Worm (Caenorhabditis elegans) whole organism, L1 larva: Measurements from ENCODE around the gene hsp-12.2.

ENCODE experiments used
- aha-1 ChIP-seq: fragments of 150-350 bp; optimal IDR thresholded peaks from 2 replicates; lab custom pipeline; 2014; ENCODE audit warnings: missing biosample characterization, missing genetic modification characterization
- aly-2 ChIP-seq: fragments of 150-350 bp; optimal IDR thresholded peaks from 2 replicates; lab custom pipeline; 2014; ENCODE audit warnings: missing biosample characterization, missing genetic modification characterization
- blmp-1 ChIP-seq: fragments of 150-350 bp; optimal IDR thresholded peaks from 2 replicates; lab custom pipeline; 2014; ENCODE audit warnings: missing biosample characterization, missing genetic modification characterization
- dpl-1 ChIP-seq, 3 experiments: fragments of 150-350 bp in 2 of 3; sonication (generic microtip) in 1 of 3; optimal IDR thresholded peaks; 2 replicates each; lab custom pipeline; 2014 to 2017; ENCODE audit warnings: missing biosample characterization in 3 of 3, missing genetic modification characterization in 3 of 3, missing genetic modification reagents in 3 of 3
- dsc-1 ChIP-seq: sonication (generic microtip); optimal IDR thresholded peaks from 2 replicates; lab custom pipeline; 2016; ENCODE audit warnings: mild to moderate bottlenecking, missing genetic modification characterization, missing compliant biosample characterization
- efl-1 ChIP-seq, 4 experiments: fragments of 150-350 bp; optimal IDR thresholded peaks in 3 of 4; peaks in 1 of 4; 1 replicate in 1 of 4; 2 replicates in 3 of 4; lab custom pipeline; 2014; ENCODE audit warnings: missing biosample characterization in 2 of 4, missing genetic modification characterization in 2 of 4, missing genetic modification reagents in 2 of 4
- hlh-17 ChIP-seq: fragments of 200-800 bp; sonication (Bioruptor generic); optimal IDR thresholded peaks from 2 replicates; lab custom pipeline; 2018; ENCODE audit warnings: missing genetic modification characterization, mild to moderate bottlenecking, missing compliant biosample characterization, moderate library complexity, borderline replicate concordance
- jun-1 ChIP-seq: fragments of 150-350 bp; optimal IDR thresholded peaks from 2 replicates; lab custom pipeline; 2014; ENCODE audit warnings: missing biosample characterization, missing genetic modification reagents, missing genetic modification characterization
- lin-13 ChIP-seq: fragments of 150-350 bp; optimal IDR thresholded peaks from 2 replicates; lab custom pipeline; 2014; ENCODE audit warnings: missing biosample characterization, missing genetic modification reagents, missing genetic modification characterization
- lin-14 ChIP-seq: fragments of 200-800 bp; sonication (Bioruptor generic); optimal IDR thresholded peaks from 2 replicates; lab custom pipeline; 2018; ENCODE audit warnings: mild to moderate bottlenecking, missing genetic modification characterization, moderate library complexity, missing compliant biosample characterization
- lin-35 ChIP-seq, 2 experiments: fragments of 150-350 bp; optimal IDR thresholded peaks; 2 replicates each; lab custom pipeline; 2014; ENCODE audit warnings: missing biosample characterization in 2 of 2, missing genetic modification characterization in 2 of 2, missing genetic modification reagents in 2 of 2
- lir-3 ChIP-seq: sonication (generic microtip); optimal IDR thresholded peaks from 2 replicates; lab custom pipeline; 2016; ENCODE audit warnings: mild to moderate bottlenecking, missing genetic modification characterization, moderate library complexity, missing compliant biosample characterization; ENCODE audit not compliant: poor library complexity
- lsy-2 ChIP-seq, 2 experiments: fragments of 150-350 bp; optimal IDR thresholded peaks; 2 replicates each; lab custom pipeline; 2014; ENCODE audit warnings: missing biosample characterization in 2 of 2, missing genetic modification characterization in 2 of 2
- mab-9 ChIP-seq: fragments of 200-800 bp; sonication (Bioruptor generic); IDR thresholded peaks from 2 replicates; pipeline ENCODE4 v1.3.6; 2022; ENCODE audit warnings: missing genetic modification reagents, missing genetic modification characterization, missing compliant biosample characterization
- mdl-1 ChIP-seq, 2 experiments: fragments of 150-350 bp; optimal IDR thresholded peaks; 2 replicates each; lab custom pipeline; 2014 to 2017; ENCODE audit warnings: missing biosample characterization in 2 of 2, missing genetic modification characterization in 2 of 2, inconsistent platforms in 1 of 2
- mep-1 ChIP-seq: fragments of 150-350 bp; optimal IDR thresholded peaks from 2 replicates; lab custom pipeline; 2014; ENCODE audit warnings: missing biosample characterization, missing genetic modification characterization
- nhr-11 ChIP-seq: fragments of 150-350 bp; optimal IDR thresholded peaks from 2 replicates; lab custom pipeline; 2014; ENCODE audit warnings: missing biosample characterization, missing genetic modification characterization
- nhr-19 ChIP-seq: fragments of 200-800 bp; sonication (Bioruptor generic); conservative IDR thresholded peaks from 2 replicates; pipeline ENCODE4 v1.3.6; 2022; ENCODE audit warnings: missing genetic modification characterization, missing compliant biosample characterization
- nhr-71 ChIP-seq: sonication (generic microtip); optimal IDR thresholded peaks from 2 replicates; lab custom pipeline; 2016; ENCODE audit warnings: mild to moderate bottlenecking, missing genetic modification characterization, moderate library complexity, missing compliant biosample characterization
- nhr-76 ChIP-seq: sonication (generic microtip); optimal IDR thresholded peaks from 2 replicates; lab custom pipeline; 2017; ENCODE audit warnings: missing biosample characterization, missing genetic modification characterization
- nhr-77 ChIP-seq: fragments of 150-350 bp; optimal IDR thresholded peaks from 2 replicates; lab custom pipeline; 2014; ENCODE audit warnings: missing biosample characterization, missing genetic modification characterization
- nhr-90 ChIP-seq: sonication (generic microtip); optimal IDR thresholded peaks from 2 replicates; lab custom pipeline; 2016; ENCODE audit warnings: mild to moderate bottlenecking, missing genetic modification characterization, missing compliant biosample characterization; ENCODE audit not compliant: poor library complexity
- rnt-1 ChIP-seq: sonication (generic microtip); optimal IDR thresholded peaks from 2 replicates; lab custom pipeline; 2016; ENCODE audit warnings: mild to moderate bottlenecking, missing genetic modification characterization, moderate library complexity, missing compliant biosample characterization
- skn-1 ChIP-seq: fragments of 150-350 bp; optimal IDR thresholded peaks from 2 replicates; lab custom pipeline; 2014; ENCODE audit warnings: missing biosample characterization, missing genetic modification characterization
- snpc-4 ChIP-seq: fragments of 150-350 bp; optimal IDR thresholded peaks from 2 replicates; lab custom pipeline; 2014; ENCODE audit warnings: missing biosample characterization, missing genetic modification characterization
- snu-23 ChIP-seq: sonication (generic microtip); optimal IDR thresholded peaks from 2 replicates; lab custom pipeline; 2016; ENCODE audit warnings: missing genetic modification characterization, missing compliant biosample characterization
- tbx-2 ChIP-seq: sonication (generic microtip); optimal IDR thresholded peaks from 2 replicates; lab custom pipeline; 2016; ENCODE audit warnings: missing genetic modification characterization, missing compliant biosample characterization
- unc-86 ChIP-seq: sonication (generic microtip); optimal IDR thresholded peaks from 2 replicates; lab custom pipeline; 2016; ENCODE audit warnings: missing genetic modification characterization, missing compliant biosample characterization
- vab-15 ChIP-seq: sonication (generic microtip); optimal IDR thresholded peaks from 2 replicates; lab custom pipeline; 2017; ENCODE audit warnings: missing genotype, mild to moderate bottlenecking, missing genetic modification characterization, missing compliant biosample characterization
- zip-4 ChIP-seq: fragments of 200-800 bp; sonication (Bioruptor generic); optimal IDR thresholded peaks from 2 replicates; lab custom pipeline; 2018; ENCODE audit warnings: mild to moderate bottlenecking, missing genetic modification characterization, moderate library complexity, missing compliant biosample characterization
- ztf-11 ChIP-seq, 2 experiments: sonication (generic microtip); optimal IDR thresholded peaks; 2 replicates each; lab custom pipeline; 2016 to 2017; ENCODE audit warnings: missing genetic modification characterization in 2 of 2, missing biosample characterization in 1 of 2, missing compliant biosample characterization in 1 of 2

The hsp-12.2 gene

DNA sequence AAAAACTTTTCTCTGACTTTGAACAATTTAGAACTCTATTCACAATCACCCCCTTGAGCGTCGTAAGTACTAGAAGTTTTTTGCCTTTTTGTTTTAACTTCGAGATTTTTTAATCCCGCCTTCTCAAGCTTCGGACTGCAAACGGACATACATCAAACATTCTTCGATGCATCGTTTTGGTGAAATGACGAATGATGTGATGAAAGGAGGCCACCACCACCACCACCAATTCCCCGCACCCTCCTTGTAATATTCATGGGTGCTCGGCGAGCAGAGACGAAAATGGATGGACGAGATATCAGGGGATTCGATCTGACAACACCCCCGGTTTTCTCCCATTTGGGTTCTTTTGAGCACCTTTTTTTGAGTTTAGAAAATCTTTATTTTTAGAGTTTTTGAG, 8.1 kb downstream of the hsp-12.2 start:
- no peak for TF ChIP-seq lir-3 (tag; lab: Kevin White, UChicago)
- peak; percentile 86 for TF ChIP-seq mab-9 (GFP tag; lab: Robert Waterston, UW)
- TF ChIP-seq hlh-17 (GFP tag; lab: Kevin White, UChicago): no peak
- TF ChIP-seq ztf-11 (tag; optimal IDR thresholded peaks at IDR 0.05; lab: Kevin White, UChicago): no peak
- TF ChIP-seq nhr-71 (tag; lab: Kevin White, UChicago): no peak

DNA sequence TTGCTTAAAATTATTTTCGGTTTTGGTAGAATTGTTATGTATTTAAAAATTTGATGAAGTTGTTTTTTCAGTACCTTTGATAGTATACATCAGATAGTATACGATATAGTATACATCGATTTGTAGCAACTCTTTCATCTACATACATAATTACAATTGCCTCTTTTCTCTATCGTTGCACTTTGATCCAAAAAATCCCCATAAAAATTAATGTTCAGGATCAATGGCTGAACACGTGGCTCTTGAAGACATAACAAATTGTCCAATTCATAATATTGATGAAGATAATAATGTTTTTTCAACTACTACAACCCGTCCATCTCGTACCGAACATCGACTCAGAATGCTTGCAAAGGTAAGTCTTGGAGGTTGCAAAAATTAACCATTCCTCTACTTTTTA, 10.9 kb downstream of the hsp-12.2 start, which contains the start of gene D2007.2:
Gene D2007.2 (plus strand): TSS at position 213 of the 400 bp plus-strand sequence.
- no peak for TF ChIP-seq nhr-11 (tag; lab: Kevin White, UChicago)
- TF ChIP-seq efl-1 (optimal IDR thresholded peaks at IDR 0.05; lab: Kevin White, UChicago): no peak
- TF ChIP-seq efl-1 (GFP tag; optimal IDR thresholded peaks at IDR 0.05 in 1 of 2; lab: Kevin White, UChicago): peak in 1 of 2 experiments; percentile 92

DNA sequence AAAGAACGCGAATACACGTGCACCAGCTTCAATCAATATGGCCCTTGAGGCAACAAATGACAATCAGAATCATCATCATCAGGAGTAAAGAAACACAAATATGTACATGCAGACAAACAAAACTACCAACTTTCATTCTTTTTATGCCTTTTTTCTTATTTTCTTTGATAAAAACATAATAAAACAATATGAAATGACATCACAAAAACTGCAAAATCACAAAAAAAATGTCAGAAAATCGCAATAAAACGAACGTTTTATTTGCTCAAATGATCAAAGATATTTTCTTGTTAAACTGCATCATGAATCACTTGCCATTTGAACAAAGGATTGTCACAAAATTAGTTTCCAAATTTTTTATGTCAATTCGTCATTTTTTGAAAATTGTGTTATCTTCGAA, 16.5 kb downstream of the hsp-12.2 start:
- TF ChIP-seq tbx-2 (tag; lab: Kevin White, UChicago): no peak
- no peak for TF ChIP-seq aha-1 (tag; lab: Kevin White, UChicago)

DNA sequence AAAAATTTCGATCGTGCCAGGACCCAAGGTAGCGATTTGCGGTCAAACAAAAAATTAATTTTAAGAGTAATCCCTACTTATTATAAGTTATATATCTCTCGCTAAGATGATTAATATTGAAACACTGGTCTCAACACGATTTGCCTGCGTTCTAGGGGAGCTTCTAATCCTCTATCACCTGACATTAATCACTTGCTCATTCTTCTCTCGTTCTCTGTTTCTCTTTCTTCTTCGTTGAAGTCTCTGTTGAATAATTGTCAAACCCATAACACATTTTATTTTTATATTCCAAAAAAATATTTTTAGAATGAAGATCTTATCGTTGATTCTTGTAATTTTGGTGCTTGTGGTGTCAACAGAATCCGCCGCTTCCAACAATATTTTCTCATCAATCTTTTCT, 17.3 kb downstream of the hsp-12.2 start, which contains the start of gene D2007.1:
Gene D2007.1 (plus strand): TSS at position 301 of the 400 bp plus-strand sequence.
- TF ChIP-seq dsc-1: peak; percentile 78
- TF ChIP-seq nhr-76: no peak
- TF ChIP-seq mdl-1 (tag; optimal IDR thresholded peaks at IDR 0.05; lab: Kevin White, UChicago): no peak
- peak in 1 of 2 experiments; percentile 28 for TF ChIP-seq lsy-2 (tag; optimal IDR thresholded peaks at IDR 0.05; lab: Kevin White, UChicago)
- peak; percentile 28 for TF ChIP-seq nhr-71 (tag; lab: Kevin White, UChicago)
- TF ChIP-seq vab-15 (tag; lab: Kevin White, UChicago): no peak
- peak; percentile 11 for TF ChIP-seq lir-3 (tag; lab: Kevin White, UChicago)
- TF ChIP-seq, all 84 proteins: peak for 4

DNA sequence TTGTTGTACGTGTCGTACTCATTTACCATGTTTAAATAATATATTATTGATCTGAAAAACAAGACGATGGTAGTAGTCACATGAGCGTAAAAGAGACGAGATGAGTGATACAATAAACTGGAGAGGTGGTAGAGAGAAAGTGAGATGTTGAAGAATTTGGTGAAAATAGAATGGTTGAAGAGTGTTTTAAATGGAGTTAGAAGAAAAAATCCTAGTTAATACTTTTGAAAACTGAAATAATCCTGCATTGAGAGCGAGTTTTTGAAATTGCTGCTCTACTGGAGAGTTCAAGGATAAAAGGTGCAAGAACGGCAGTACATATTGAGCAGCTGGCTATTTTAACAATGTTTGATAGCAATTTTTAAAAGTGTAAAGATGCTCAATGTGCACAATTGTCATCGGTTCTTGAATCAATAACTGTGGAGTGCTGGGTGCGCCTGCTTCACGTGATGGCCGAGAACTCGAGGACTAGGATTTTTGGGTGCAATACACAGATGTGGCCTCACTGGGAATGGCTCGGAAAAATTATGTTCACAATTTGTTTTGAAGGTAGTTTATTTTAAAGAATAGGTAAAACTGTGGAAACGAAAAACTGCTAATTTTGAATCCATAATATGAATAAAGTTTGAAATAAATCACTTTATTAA, 20.4 kb downstream of the hsp-12.2 start, which contains the start of gene atg-13:
Gene atg-13 (minus strand): TSS at position 51 of the 647 bp plus-strand sequence.
- TF ChIP-seq nhr-90 (tag; lab: Kevin White, UChicago) (no peak), nhr-71 (tag; lab: Kevin White, UChicago) (peak; percentile 56), lin-14 (GFP tag; lab: Kevin White, UChicago) (peak; percentile 44), blmp-1 (peak; percentile 23), nhr-76 (no peak), lin-35 (GFP tag; optimal IDR thresholded peaks at IDR 0.05; lab: Kevin White, UChicago) (peak in 1 of 2 experiments; percentile 18), snpc-4 (tag; lab: Kevin White, UChicago) (no peak), dsc-1 (no peak), snu-23 (GFP tag; lab: Kevin White, UChicago) (peak; percentile 17), efl-1 (optimal IDR thresholded peaks at IDR 0.05; lab: Kevin White, UChicago) (peak in 1 of 2 experiments; percentile 8), efl-1 (GFP tag; optimal IDR thresholded peaks at IDR 0.05 in 1 of 2; lab: Kevin White, UChicago) (peak; percentile 6 to 73), rnt-1 (peak; percentile 2), jun-1 (tag; lab: Kevin White, UChicago) (no peak), nhr-77 (tag; lab: Kevin White, UChicago) (no peak), mdl-1 (tag; optimal IDR thresholded peaks at IDR 0.05; lab: Kevin White, UChicago) (peak in 1 of 2 experiments; percentile 51), dpl-1 (GFP tag; optimal IDR thresholded peaks at IDR 0.05; lab: Kevin White, UChicago) (peak in 1 of 3 experiments; percentile 15), nhr-19 (GFP tag; lab: Robert Waterston, UW) (0 out of 2 replicates have a peak, but pooled peaks have one; percentile 7), mep-1 (tag; lab: Kevin White, UChicago) (peak; percentile 48), nhr-11 (tag; lab: Kevin White, UChicago) (no peak)

DNA sequence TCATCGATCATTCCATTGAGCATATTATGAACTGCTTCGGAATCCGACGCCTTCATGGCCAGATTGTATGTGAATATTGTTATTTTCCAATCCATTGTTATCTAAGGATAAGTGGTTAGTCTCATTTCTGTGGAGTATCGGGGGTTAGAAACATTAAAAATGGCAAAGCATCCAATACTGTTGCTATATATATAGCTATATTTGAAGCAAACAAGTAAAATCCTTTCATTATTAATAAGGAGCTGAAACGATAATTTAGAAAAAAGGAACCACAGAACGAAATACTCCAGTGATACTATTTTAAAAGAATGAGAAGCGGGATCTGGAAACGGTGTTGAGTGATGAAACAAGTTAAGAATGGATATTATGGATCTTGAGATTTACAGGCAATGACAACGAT, 23.4 kb downstream of the hsp-12.2 start, which contains the start of gene inpp-5K:
Gene inpp-5K (minus strand): TSS at position 101 of the 400 bp plus-strand sequence.
- TF ChIP-seq aly-2 (tag; lab: Kevin White, UChicago) (peak; percentile 33), zip-4 (GFP tag; lab: Kevin White, UChicago) (no peak), skn-1 (tag; lab: Kevin White, UChicago) (no peak), unc-86 (tag; lab: Kevin White, UChicago) (no peak), lin-13 (GFP tag; lab: Kevin White, UChicago) (no peak)
